Fruit fly (Drosophila melanogaster) Kc167 (cell line): ENCODE results near the gene Itpr.

Experiments
- Myc ChIP-seq: fragments of >200 bp; optimal IDR thresholded peaks from 2 replicates; lab custom pipeline; 2017; ENCODE audit warnings: missing external identifiers
- Sin3A ChIP-seq: fragments of >200 bp; optimal IDR thresholded peaks from 2 replicates; lab custom pipeline; 2018; ENCODE audit warnings: missing external identifiers
- h ChIP-seq: fragments of >200 bp; optimal IDR thresholded peaks from 3 replicates; lab custom pipeline; 2018; ENCODE audit warnings: missing external identifiers
- insv ChIP-seq: fragments of >200 bp; optimal IDR thresholded peaks from 3 replicates; lab custom pipeline; 2018; ENCODE audit warnings: missing external identifiers
- psq ChIP-seq: fragments of >200 bp; optimal IDR thresholded peaks from 2 replicates; lab custom pipeline; 2017; ENCODE audit warnings: missing external identifiers
- ttk ChIP-seq: sonication (Bioruptor generic); optimal IDR thresholded peaks from 2 replicates; lab custom pipeline; 2017; ENCODE audit warnings: missing external identifiers

The Itpr gene

dm6 chr3R:5516582-5517001, 325 bp upstream of the Itpr start:
- TF ChIP-seq ttk (lab: Kevin White, UChicago): no peak
- no peak for TF ChIP-seq Sin3A (lab: Kevin White, UChicago)
- no peak for TF ChIP-seq Myc (lab: Kevin White, UChicago)
- no peak for TF ChIP-seq psq (lab: Kevin White, UChicago)
- TF ChIP-seq h (lab: Kevin White, UChicago): no peak
- no peak for TF ChIP-seq insv

DNA sequence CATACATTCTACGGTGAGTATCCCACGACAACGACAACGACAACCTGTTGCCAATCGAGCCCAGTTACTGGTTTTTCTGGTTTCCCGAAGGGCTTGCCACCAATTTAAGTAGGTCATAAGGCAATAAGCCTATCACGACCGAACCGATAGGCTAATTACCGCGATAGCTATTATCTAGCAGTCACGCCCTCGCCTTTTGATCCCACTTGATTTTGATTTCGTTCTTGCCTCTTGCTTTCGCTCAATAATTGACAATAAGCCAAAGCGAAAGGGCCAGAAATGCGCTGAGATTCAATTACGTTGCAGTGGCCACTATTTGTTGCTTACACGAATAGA, 927 bp downstream of the Itpr start:
- TF ChIP-seq Myc (lab: Kevin White, UChicago): no peak
- no peak for TF ChIP-seq psq (lab: Kevin White, UChicago)
- TF ChIP-seq h (lab: Kevin White, UChicago): no peak
- no peak for TF ChIP-seq ttk (lab: Kevin White, UChicago)
- no peak for TF ChIP-seq Sin3A (lab: Kevin White, UChicago)
- no peak for TF ChIP-seq insv

DNA sequence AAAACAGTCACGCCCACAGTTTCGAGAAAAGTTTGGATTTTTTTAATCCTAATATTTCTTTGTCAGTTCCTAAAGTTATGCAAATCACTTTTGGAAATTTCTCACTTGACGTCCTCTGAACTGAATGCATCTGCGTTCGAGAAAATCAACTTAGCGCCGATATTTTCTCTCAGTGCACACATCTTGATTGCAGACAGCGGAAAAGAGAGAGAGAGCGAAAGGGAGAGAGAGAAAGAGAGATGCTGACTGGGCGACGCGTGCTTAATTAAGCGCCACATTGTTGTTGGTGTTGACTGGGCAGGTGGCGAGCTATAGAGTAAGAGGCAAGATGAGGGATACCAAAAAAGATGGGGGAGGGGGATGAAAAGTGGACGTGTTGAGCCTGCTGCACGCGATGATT, 1.7 kb downstream of the Itpr start:
- no peak for TF ChIP-seq Sin3A (lab: Kevin White, UChicago)
- no peak for TF ChIP-seq insv
- no peak for TF ChIP-seq ttk (lab: Kevin White, UChicago)
- no peak for TF ChIP-seq Myc (lab: Kevin White, UChicago)

dm6 chr3R:5519789-5520188, 2.9 kb downstream of the Itpr start:
- TF ChIP-seq h (lab: Kevin White, UChicago) (no peak), psq (lab: Kevin White, UChicago) (no peak), insv (no peak), ttk (lab: Kevin White, UChicago) (no peak), Myc (lab: Kevin White, UChicago) (no peak), Sin3A (lab: Kevin White, UChicago) (no peak)

DNA sequence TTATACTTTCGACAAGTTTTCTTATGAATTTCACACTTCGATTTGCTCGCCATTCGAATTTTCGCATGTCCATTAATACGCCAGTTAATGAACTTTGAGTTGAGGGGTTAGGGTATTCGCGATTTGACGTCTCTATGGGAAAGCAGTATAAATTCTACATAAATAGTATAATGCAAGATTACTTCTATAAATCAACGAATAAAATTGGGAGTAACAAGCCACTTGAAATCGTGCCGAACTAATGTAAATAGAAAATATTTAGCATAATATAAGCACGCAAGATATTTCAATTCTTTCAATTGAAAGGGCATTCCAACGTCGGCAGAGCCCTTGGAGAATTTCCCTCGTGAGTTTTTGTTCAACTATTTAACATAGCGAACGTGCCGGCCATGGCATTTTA, 3.6 kb downstream of the Itpr start:
- no peak for TF ChIP-seq psq (lab: Kevin White, UChicago)
- no peak for TF ChIP-seq Sin3A (lab: Kevin White, UChicago)
- no peak for TF ChIP-seq Myc (lab: Kevin White, UChicago)
- TF ChIP-seq ttk (lab: Kevin White, UChicago): no peak
- no peak for TF ChIP-seq h (lab: Kevin White, UChicago)

DNA sequence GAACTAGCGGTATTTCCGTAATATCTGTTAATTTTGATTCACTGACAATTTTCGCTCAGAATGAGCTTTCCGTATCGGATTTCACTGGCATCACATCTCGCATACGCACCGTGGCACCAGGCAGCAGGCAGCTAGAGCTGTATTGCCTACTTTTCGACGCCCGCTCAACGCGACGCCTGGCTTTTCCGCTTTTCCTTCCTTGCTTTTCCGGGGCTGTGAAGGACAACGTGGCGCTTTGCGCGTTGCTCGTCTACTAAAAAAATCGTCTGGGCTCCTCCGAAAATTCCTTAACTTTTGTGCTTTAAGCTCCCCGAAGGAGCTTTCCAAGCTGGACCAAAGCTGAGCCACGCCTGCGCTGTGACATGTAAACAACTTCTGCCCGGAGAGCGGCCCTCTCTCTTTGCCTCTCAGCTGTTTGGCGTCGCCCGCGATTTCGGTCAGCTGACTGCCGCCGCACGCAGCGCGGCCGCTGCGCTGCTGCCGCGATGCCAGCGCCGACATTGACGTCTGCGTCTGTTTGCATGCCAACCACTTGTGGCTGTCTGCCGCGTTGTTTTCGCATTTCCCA, 6.2 kb downstream of the Itpr start, which contains the start of the genes CG43845 and Nmdar1:
Gene CG43845, minus strand, starts transcription at position 51 of the 568 bp plus-strand sequence.
Gene Nmdar1, minus strand, starts transcription at position 259 of the 568 bp plus-strand sequence.
- no peak for TF ChIP-seq Sin3A (lab: Kevin White, UChicago)
- TF ChIP-seq Myc (lab: Kevin White, UChicago): no peak
- TF ChIP-seq insv: no peak
- no peak for TF ChIP-seq ttk (lab: Kevin White, UChicago)
- no peak for TF ChIP-seq h (lab: Kevin White, UChicago)
- TF ChIP-seq psq (lab: Kevin White, UChicago): no peak

DNA sequence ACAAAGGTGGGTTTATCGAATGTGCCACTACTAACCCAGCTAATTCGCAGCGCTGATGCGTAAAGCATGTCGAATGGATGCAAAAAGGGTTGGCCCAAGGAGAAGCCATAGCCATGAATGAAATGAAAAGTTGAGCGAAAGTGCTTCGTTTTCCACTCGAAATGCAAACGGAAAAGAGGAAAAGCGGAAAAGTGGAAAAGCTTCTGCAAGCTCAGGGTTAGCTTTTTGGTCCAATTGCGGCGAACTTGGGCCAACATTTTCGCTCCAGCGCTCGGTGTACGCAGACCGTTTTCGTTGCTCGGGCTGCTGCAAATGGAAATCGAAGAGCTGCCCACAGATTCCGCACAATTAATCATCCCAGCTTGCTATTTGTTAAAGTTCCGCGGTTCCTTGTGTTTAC, 7.9 kb downstream of the Itpr start:
- TF ChIP-seq ttk (lab: Kevin White, UChicago) (no peak), psq (lab: Kevin White, UChicago) (no peak), Sin3A (lab: Kevin White, UChicago) (no peak), h (lab: Kevin White, UChicago) (no peak), insv (no peak), Myc (lab: Kevin White, UChicago) (no peak)

DNA sequence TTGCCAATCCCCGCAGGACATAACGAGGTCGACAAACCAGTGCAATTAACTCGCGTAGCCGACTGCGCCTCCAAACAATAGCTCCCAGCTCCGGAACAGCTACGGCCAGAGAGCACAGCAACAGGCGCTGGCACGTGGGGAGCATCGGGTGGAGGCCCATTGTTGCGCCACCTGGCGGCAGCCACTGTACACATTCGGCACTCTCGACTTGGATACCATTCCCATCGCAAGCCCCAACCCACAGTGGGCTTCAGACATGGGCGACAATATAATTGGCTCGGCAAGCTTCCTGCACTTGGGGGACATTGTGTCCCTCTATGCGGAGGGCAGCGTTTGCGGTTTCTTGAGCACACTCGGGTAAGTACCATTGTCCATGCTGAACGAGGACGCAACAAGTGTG, 10.6 kb downstream of the Itpr start:
- TF ChIP-seq ttk (lab: Kevin White, UChicago): no peak
- no peak for TF ChIP-seq psq (lab: Kevin White, UChicago)
- no peak for TF ChIP-seq Sin3A (lab: Kevin White, UChicago)
- TF ChIP-seq Myc (lab: Kevin White, UChicago): no peak
- no peak for TF ChIP-seq insv
- TF ChIP-seq h (lab: Kevin White, UChicago): no peak

DNA sequence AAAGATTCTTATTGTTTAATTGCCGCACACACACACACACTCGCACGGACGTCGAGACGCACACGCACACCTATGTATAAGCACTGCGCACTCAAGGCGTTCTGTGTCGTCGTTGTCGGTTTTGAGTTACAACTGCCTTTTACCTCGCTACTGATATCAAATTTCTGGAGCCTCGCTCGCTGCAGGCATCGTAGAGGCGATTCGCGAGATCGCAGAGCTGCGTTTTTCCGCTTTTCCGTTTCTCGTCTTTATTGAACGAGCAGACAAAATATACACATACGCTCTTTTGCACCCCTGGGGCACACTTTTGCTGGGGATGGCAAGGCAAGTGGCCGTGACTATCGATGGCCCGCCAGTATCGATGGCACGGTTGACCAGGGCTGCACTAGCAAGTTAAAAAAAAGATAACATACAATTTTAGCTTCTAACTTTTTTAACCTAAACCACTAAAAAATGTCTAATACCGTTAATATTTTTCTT, 30.6 kb downstream of the Itpr start, which contains the start of gene CG2519:
Gene CG2519, minus strand, starts transcription at position 312 of the 480 bp plus-strand sequence.
- no peak for TF ChIP-seq ttk (lab: Kevin White, UChicago)
- TF ChIP-seq Sin3A (lab: Kevin White, UChicago): no peak
- no peak for TF ChIP-seq h (lab: Kevin White, UChicago)
- no peak for TF ChIP-seq Myc (lab: Kevin White, UChicago)

dm6 chr3R:5550452-5550851, 33.5 kb downstream of the Itpr start:
- TF ChIP-seq ttk (lab: Kevin White, UChicago): no peak
- no peak for TF ChIP-seq Myc (lab: Kevin White, UChicago)
- no peak for TF ChIP-seq Sin3A (lab: Kevin White, UChicago)
- no peak for TF ChIP-seq h (lab: Kevin White, UChicago)
- no peak for TF ChIP-seq insv
- no peak for TF ChIP-seq psq (lab: Kevin White, UChicago)

dm6 chr3R:5551068-5551467, 34.2 kb downstream of the Itpr start, which contains the start of gene mia:
Gene mia (minus strand): TSS chr3R:5551168.
- TF ChIP-seq Sin3A (lab: Kevin White, UChicago): no peak
- TF ChIP-seq psq (lab: Kevin White, UChicago): no peak
- no peak for TF ChIP-seq ttk (lab: Kevin White, UChicago)
- TF ChIP-seq h (lab: Kevin White, UChicago): no peak
- no peak for TF ChIP-seq Myc (lab: Kevin White, UChicago)
- no peak for TF ChIP-seq insv

DNA sequence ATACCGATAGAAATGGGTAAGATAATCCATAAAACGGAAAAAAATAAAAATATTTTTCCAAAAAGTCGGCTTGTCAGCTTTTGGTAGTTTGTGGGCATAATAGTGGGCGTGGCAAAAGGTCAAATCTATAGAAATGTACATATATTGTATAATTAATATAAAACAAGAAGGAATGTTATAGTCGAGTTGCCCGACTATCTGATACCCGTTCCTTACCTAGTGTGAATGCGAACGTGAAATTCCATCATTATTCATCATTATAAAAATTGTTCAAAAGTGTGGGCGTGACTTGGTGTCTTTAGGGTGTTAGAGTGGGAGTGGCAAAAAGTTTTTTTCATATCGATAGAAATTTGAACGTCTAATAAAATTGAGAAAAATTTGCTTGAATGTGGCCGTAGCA, 34.7 kb downstream of the Itpr start:
- TF ChIP-seq ttk (lab: Kevin White, UChicago) (no peak), Myc (lab: Kevin White, UChicago) (no peak), Sin3A (lab: Kevin White, UChicago) (no peak), psq (lab: Kevin White, UChicago) (no peak), h (lab: Kevin White, UChicago) (no peak), insv (no peak)
